Worm (Caenorhabditis elegans): ENCODE data around the gene H37A05.2.

- TF ChIP-seq nhr-237 (tag; optimal IDR thresholded peaks at IDR 0.05) (no peak), zip-8 (tag; optimal IDR thresholded peaks at IDR 0.05) (no peak), ztf-11 (tag; optimal IDR thresholded peaks at IDR 0.05) (no peak), mab-5 (tag; optimal IDR thresholded peaks at IDR 0.05) (no peak), lin-13 (tag; optimal IDR thresholded peaks at IDR 0.05) (no peak), sptf-1 (tag; optimal IDR thresholded peaks at IDR 0.05) (no peak), unc-120 (tag; optimal IDR thresholded peaks at IDR 0.05; ENCODE audit: poor library complexity, severe bottlenecking) (no peak), flh-1 (GFP tag; optimal IDR thresholded peaks at IDR 0.05) (no peak), bed-3 (GFP tag; optimal IDR thresholded peaks at IDR 0.05) (no peak), nhr-28 (tag; optimal IDR thresholded peaks at IDR 0.05) (no peak)
Measured at ce11 chrV:13681445-13681844, 47.4 kb upstream of the H37A05.2 start.

Measured in whole organism, mixed stage, embryonic.